5 fruit fly cellular contexts compared by ENCODE assay signal in genomic region chr3R:27274533-27275447, dm6.
TF ChIP-seq lines count a peak whose summit lies in the region.

TSS of gene CG5938 (plus strand) at chr3R:27274794.

- peak; percentile 69 for TF ChIP-seq CTCF in whole organism, embryonic (GFP tag; optimal IDR thresholded peaks at IDR 0.05; lab: Kevin White, UChicago)

TF ChIP-seq in whole organism, adult, 20 proteins besides CTCF, POLR2A, EP300 and RAD21 (continues in another document):
- peak; percentile 16 for TF ChIP-seq CG7045 (GFP tag; optimal IDR thresholded peaks at IDR 0.05; lab: Kevin White, UChicago)
- peak; percentile 20 for TF ChIP-seq ovo (GFP tag; optimal IDR thresholded peaks at IDR 0.05; lab: Kevin White, UChicago)
- no peak for TF ChIP-seq Hr96 (GFP tag; optimal IDR thresholded peaks at IDR 0.05; lab: Kevin White, UChicago)
- peak; percentile 36 for TF ChIP-seq toe (GFP tag; optimal IDR thresholded peaks at IDR 0.05; lab: Kevin White, UChicago)
- no peak for TF ChIP-seq Crg-1 (GFP tag; optimal IDR thresholded peaks at IDR 0.05; lab: Kevin White, UChicago)
- TF ChIP-seq CG12768 (GFP tag; optimal IDR thresholded peaks at IDR 0.05; lab: Kevin White, UChicago) = peak; percentile 72
- TF ChIP-seq CG5204 (GFP tag; optimal IDR thresholded peaks at IDR 0.05; lab: Kevin White, UChicago) = no peak
- no peak for TF ChIP-seq bab1 (GFP tag; optimal IDR thresholded peaks at IDR 0.05; lab: Kevin White, UChicago)
- TF ChIP-seq tj (GFP tag; optimal IDR thresholded peaks at IDR 0.05; lab: Kevin White, UChicago) = peak; percentile 24
- no peak for TF ChIP-seq Clk (GFP tag; optimal IDR thresholded peaks at IDR 0.05; lab: Kevin White, UChicago)
- TF ChIP-seq CG14711 (tag; optimal IDR thresholded peaks at IDR 0.05; lab: Kevin White, UChicago) = peak; percentile 58
- peak; percentile 78 for TF ChIP-seq cic (GFP tag; optimal IDR thresholded peaks at IDR 0.05; lab: Kevin White, UChicago)
- peak; percentile 12 for TF ChIP-seq CG33017 (tag; optimal IDR thresholded peaks at IDR 0.05; lab: Kevin White, UChicago)
- TF ChIP-seq CG7101 (tag; optimal IDR thresholded peaks at IDR 0.05; lab: Kevin White, UChicago) = peak; percentile 22
- TF ChIP-seq Mnt (GFP tag; optimal IDR thresholded peaks at IDR 0.05; lab: Kevin White, UChicago) = peak; percentile 40
- no peak for TF ChIP-seq CG1620 (GFP tag; optimal IDR thresholded peaks at IDR 0.05; lab: Kevin White, UChicago)
- no peak for TF ChIP-seq cnc (optimal IDR thresholded peaks at IDR 0.05; lab: Kevin White, UChicago)
- TF ChIP-seq pad (GFP tag; optimal IDR thresholded peaks at IDR 0.05; lab: Kevin White, UChicago) = peak; percentile 64

TF ChIP-seq in whole organism, embryonic, 481 proteins besides CTCF, POLR2A, EP300 and RAD21 (continues in another document):
- TF ChIP-seq Sry-δ (GFP tag; optimal IDR thresholded peaks at IDR 0.05; lab: Kevin White, UChicago) = no peak
- no peak for TF ChIP-seq HLH54F (GFP tag; optimal IDR thresholded peaks at IDR 0.05; lab: Kevin White, UChicago)
- TF ChIP-seq sens-2 (GFP tag; IDR thresholded peaks at IDR 0.05; lab: Robert Waterston, UW) = no peak
- no peak for TF ChIP-seq Usf (GFP tag; optimal IDR thresholded peaks at IDR 0.05; lab: Kevin White, UChicago)
- TF ChIP-seq klu (GFP tag; IDR thresholded peaks at IDR 0.05; lab: Robert Waterston, UW) = no peak
- no peak for TF ChIP-seq peb (GFP tag; IDR thresholded peaks at IDR 0.05; lab: Robert Waterston, UW)
- TF ChIP-seq gfzf (GFP tag; optimal IDR thresholded peaks at IDR 0.05; lab: Kevin White, UChicago) = no peak
- TF ChIP-seq Asciz (GFP tag; optimal IDR thresholded peaks at IDR 0.05; lab: Kevin White, UChicago) = no peak
- TF ChIP-seq Dad (GFP tag; optimal IDR thresholded peaks at IDR 0.05; lab: Kevin White, UChicago) = no peak
- TF ChIP-seq hb (GFP tag; IDR thresholded peaks at IDR 0.05; lab: Robert Waterston, UW; ENCODE audit: partially characterized antibody) = no peak
- TF ChIP-seq CG14050 (GFP tag; IDR thresholded peaks at IDR 0.05; lab: Robert Waterston, UW) = no peak
- TF ChIP-seq Hr3 (GFP tag; optimal IDR thresholded peaks at IDR 0.05; lab: Kevin White, UChicago) = peak; percentile 24
- no peak for TF ChIP-seq CG14667 (GFP tag; IDR thresholded peaks at IDR 0.05; lab: Robert Waterston, UW)
- TF ChIP-seq CG12769 (tag; optimal IDR thresholded peaks at IDR 0.05; lab: Kevin White, UChicago) = no peak
- no peak for TF ChIP-seq wor (GFP tag; IDR thresholded peaks at IDR 0.05; lab: Robert Waterston, UW)
- no peak for TF ChIP-seq CG3838 (GFP tag; optimal IDR thresholded peaks at IDR 0.05; lab: Kevin White, UChicago)
- TF ChIP-seq kah (GFP tag; optimal IDR thresholded peaks at IDR 0.05; lab: Kevin White, UChicago) = no peak
- no peak for TF ChIP-seq eyg (GFP tag; optimal IDR thresholded peaks at IDR 0.05; lab: Kevin White, UChicago)
- no peak for TF ChIP-seq CG8944 (GFP tag; optimal IDR thresholded peaks at IDR 0.05; lab: Kevin White, UChicago)
- peak; percentile 32; the same call in 1 of the 2 replicates for TF ChIP-seq slbo (GFP tag; IDR thresholded peaks at IDR 0.05; lab: Robert Waterston, UW)

TF ChIP-seq in whole organism, prepupa, 60 proteins besides CTCF, POLR2A, EP300 and RAD21 (continues in another document):
- TF ChIP-seq fd59A (GFP tag; optimal IDR thresholded peaks at IDR 0.05; lab: Kevin White, UChicago) = no peak
- TF ChIP-seq CG11294 (GFP tag; IDR thresholded peaks at IDR 0.05; lab: Robert Waterston, UW) = no peak
- no peak for TF ChIP-seq CG6792 (GFP tag; optimal IDR thresholded peaks at IDR 0.05; lab: Kevin White, UChicago)
- no peak for TF ChIP-seq fd85E (GFP tag; optimal IDR thresholded peaks at IDR 0.05; lab: Kevin White, UChicago)
- no peak for TF ChIP-seq pdm3 (GFP tag; optimal IDR thresholded peaks at IDR 0.05; lab: Kevin White, UChicago)
- TF ChIP-seq net (GFP tag; optimal IDR thresholded peaks at IDR 0.05; lab: Kevin White, UChicago) = peak; percentile 26
- TF ChIP-seq Hr4 (GFP tag; optimal IDR thresholded peaks at IDR 0.05; lab: Kevin White, UChicago) = peak; percentile 8
- peak; percentile 64 for TF ChIP-seq eg (GFP tag; IDR thresholded peaks at IDR 0.05; lab: Robert Waterston, UW)
- peak; percentile 10 for TF ChIP-seq vri (GFP tag; optimal IDR thresholded peaks at IDR 0.05; lab: Kevin White, UChicago)
- TF ChIP-seq CG3919 (GFP tag; optimal IDR thresholded peaks at IDR 0.05; lab: Kevin White, UChicago) = peak; percentile 47
- peak; percentile 34 for TF ChIP-seq Met (GFP tag; optimal IDR thresholded peaks at IDR 0.05; lab: Kevin White, UChicago)
- peak; percentile 5 for TF ChIP-seq Sox102F (GFP tag; optimal IDR thresholded peaks at IDR 0.05; lab: Kevin White, UChicago)
- no peak for TF ChIP-seq spab (GFP tag; optimal IDR thresholded peaks at IDR 0.05; lab: Kevin White, UChicago)
- peak; percentile 68 for TF ChIP-seq Sox14 (GFP tag; optimal IDR thresholded peaks at IDR 0.05; lab: Kevin White, UChicago)
- TF ChIP-seq fkh (GFP tag; optimal IDR thresholded peaks at IDR 0.05; lab: Kevin White, UChicago) = peak; percentile 21
- TF ChIP-seq achi (GFP tag; optimal IDR thresholded peaks at IDR 0.05; lab: Kevin White, UChicago) = peak; percentile 57
- peak; percentile 39 for TF ChIP-seq CG9139 (GFP tag; optimal IDR thresholded peaks at IDR 0.05; lab: Kevin White, UChicago)
- TF ChIP-seq CG1621 (tag; optimal IDR thresholded peaks at IDR 0.05; lab: Kevin White, UChicago) = peak; percentile 20
- TF ChIP-seq acj6 (GFP tag; optimal IDR thresholded peaks at IDR 0.05; lab: Kevin White, UChicago) = peak; percentile 52
- peak; percentile 9 for TF ChIP-seq CG7368 (GFP tag; optimal IDR thresholded peaks at IDR 0.05; lab: Kevin White, UChicago)

TF ChIP-seq in whole organism, pupa, 21 proteins besides CTCF, POLR2A, EP300 and RAD21:
- TF ChIP-seq Ets98B (GFP tag; IDR thresholded peaks at IDR 0.05; lab: Robert Waterston, UW) = peak; percentile 49; the same call in 1 of the 2 replicates
- no peak for TF ChIP-seq D1 (tag; optimal IDR thresholded peaks at IDR 0.05; lab: Kevin White, UChicago)
- TF ChIP-seq CG34367 (tag; optimal IDR thresholded peaks at IDR 0.05; lab: Kevin White, UChicago) = peak; percentile 34
- TF ChIP-seq gl (tag; optimal IDR thresholded peaks at IDR 0.05; lab: Kevin White, UChicago) = peak; percentile 37
- peak; percentile 64; the same call in 2 of the 3 replicates for TF ChIP-seq CG4496 (GFP tag; IDR thresholded peaks at IDR 0.05; lab: Robert Waterston, UW)
- TF ChIP-seq Pif1A (GFP tag; optimal IDR thresholded peaks at IDR 0.05; lab: Kevin White, UChicago) = peak; percentile 17
- TF ChIP-seq rn (GFP tag; IDR thresholded peaks at IDR 0.05; lab: Robert Waterston, UW) = peak; percentile 21; the same call in 1 of the 2 replicates
- peak; percentile 1 for TF ChIP-seq Snoo (tag; optimal IDR thresholded peaks at IDR 0.05; lab: Kevin White, UChicago)
- TF ChIP-seq CG32121 (GFP tag; IDR thresholded peaks at IDR 0.05; lab: Robert Waterston, UW) = no peak
- peak; percentile 18 for TF ChIP-seq CG14655 (GFP tag; optimal IDR thresholded peaks at IDR 0.05; lab: Kevin White, UChicago)
- peak; percentile 19 for TF ChIP-seq CG13204 (GFP tag; optimal IDR thresholded peaks at IDR 0.05; lab: Kevin White, UChicago)
- TF ChIP-seq CG10348 (GFP tag; IDR thresholded peaks at IDR 0.05; lab: Robert Waterston, UW) = no peak
- TF ChIP-seq fd96Ca (GFP tag; IDR thresholded peaks at IDR 0.05; lab: Robert Waterston, UW) = peak; percentile 63
- TF ChIP-seq CG8301 (tag; optimal IDR thresholded peaks at IDR 0.05; lab: Kevin White, UChicago) = peak; percentile 22
- TF ChIP-seq EcR (GFP tag; optimal IDR thresholded peaks at IDR 0.05; lab: Kevin White, UChicago) = peak; percentile 19
- peak; percentile 41 for TF ChIP-seq Pif1B (GFP tag; optimal IDR thresholded peaks at IDR 0.05; lab: Kevin White, UChicago)
- TF ChIP-seq CG17806 (tag; optimal IDR thresholded peaks at IDR 0.05; lab: Kevin White, UChicago) = no peak
- TF ChIP-seq CG8159 (tag; optimal IDR thresholded peaks at IDR 0.05; lab: Kevin White, UChicago) = peak; percentile 15

TF ChIP-seq in whole organism, wandering third instar larva, 38 proteins besides CTCF, POLR2A, EP300 and RAD21 (continues in another document):
- TF ChIP-seq Dif (GFP tag; optimal IDR thresholded peaks at IDR 0.05; lab: Kevin White, UChicago; ENCODE audit: partially characterized antibody) = no peak
- no peak for TF ChIP-seq Abd-B (GFP tag; optimal IDR thresholded peaks at IDR 0.05; lab: Kevin White, UChicago)
- TF ChIP-seq CG32264 (GFP tag; optimal IDR thresholded peaks at IDR 0.05; lab: Kevin White, UChicago) = no peak
- no peak for TF ChIP-seq usp (GFP tag; optimal IDR thresholded peaks at IDR 0.05; lab: Kevin White, UChicago)
- TF ChIP-seq tai (GFP tag; optimal IDR thresholded peaks at IDR 0.05; lab: Kevin White, UChicago) = no peak
- TF ChIP-seq N (GFP tag; optimal IDR thresholded peaks at IDR 0.05; lab: Kevin White, UChicago) = no peak
- TF ChIP-seq jim (GFP tag; optimal IDR thresholded peaks at IDR 0.05; lab: Kevin White, UChicago) = peak; percentile 35
- TF ChIP-seq Jra (GFP tag; optimal IDR thresholded peaks at IDR 0.05; lab: Kevin White, UChicago) = peak; percentile 23
- TF ChIP-seq woc (GFP tag; optimal IDR thresholded peaks at IDR 0.05; lab: Kevin White, UChicago) = no peak
- no peak for TF ChIP-seq dmrt93B (GFP tag; optimal IDR thresholded peaks at IDR 0.05; lab: Kevin White, UChicago)
- TF ChIP-seq GATAd (GFP tag; optimal IDR thresholded peaks at IDR 0.05; lab: Kevin White, UChicago) = no peak
- no peak for TF ChIP-seq OdsH (GFP tag; optimal IDR thresholded peaks at IDR 0.05; lab: Kevin White, UChicago)
- no peak for TF ChIP-seq CG9705 (GFP tag; optimal IDR thresholded peaks at IDR 0.05; lab: Kevin White, UChicago)
- TF ChIP-seq brk (GFP tag; optimal IDR thresholded peaks at IDR 0.05; lab: Kevin White, UChicago) = no peak
- peak; percentile 29 for TF ChIP-seq rgr (GFP tag; optimal IDR thresholded peaks at IDR 0.05; lab: Kevin White, UChicago)
- no peak for TF ChIP-seq sage (GFP tag; optimal IDR thresholded peaks at IDR 0.05; lab: Kevin White, UChicago)
- no peak for TF ChIP-seq Vsx2 (GFP tag; optimal IDR thresholded peaks at IDR 0.05; lab: Kevin White, UChicago; ENCODE audit: partially characterized antibody)
- no peak for TF ChIP-seq Mio (GFP tag; optimal IDR thresholded peaks at IDR 0.05; lab: Kevin White, UChicago)
- TF ChIP-seq dl (GFP tag; optimal IDR thresholded peaks at IDR 0.05; lab: Kevin White, UChicago; ENCODE audit: insufficient read depth in 1 of 2, partially characterized antibody in 2 of 2) = no peak
- TF ChIP-seq br (GFP tag; optimal IDR thresholded peaks at IDR 0.05; lab: Kevin White, UChicago) = peak; percentile 14
- TF ChIP-seq Sp1 (GFP tag; optimal IDR thresholded peaks at IDR 0.05; lab: Kevin White, UChicago) = peak; percentile 15
- no peak for TF ChIP-seq Myc (optimal IDR thresholded peaks at IDR 0.05; lab: Kevin White, UChicago)
- TF ChIP-seq Hr83 (GFP tag; optimal IDR thresholded peaks at IDR 0.05; lab: Kevin White, UChicago; ENCODE audit: poor library complexity, severe bottlenecking) = peak; percentile 49
- no peak for TF ChIP-seq Dfd (GFP tag; optimal IDR thresholded peaks at IDR 0.05; lab: Kevin White, UChicago)
- TF ChIP-seq CrebA (GFP tag; optimal IDR thresholded peaks at IDR 0.05; lab: Kevin White, UChicago; ENCODE audit: borderline replicate concordance) = no peak
- no peak for TF ChIP-seq lola (GFP tag; optimal IDR thresholded peaks at IDR 0.05; lab: Kevin White, UChicago)
